Worm (Caenorhabditis elegans): Measurements from ENCODE around the gene dsc-4.

The dsc-4 gene

DNA sequence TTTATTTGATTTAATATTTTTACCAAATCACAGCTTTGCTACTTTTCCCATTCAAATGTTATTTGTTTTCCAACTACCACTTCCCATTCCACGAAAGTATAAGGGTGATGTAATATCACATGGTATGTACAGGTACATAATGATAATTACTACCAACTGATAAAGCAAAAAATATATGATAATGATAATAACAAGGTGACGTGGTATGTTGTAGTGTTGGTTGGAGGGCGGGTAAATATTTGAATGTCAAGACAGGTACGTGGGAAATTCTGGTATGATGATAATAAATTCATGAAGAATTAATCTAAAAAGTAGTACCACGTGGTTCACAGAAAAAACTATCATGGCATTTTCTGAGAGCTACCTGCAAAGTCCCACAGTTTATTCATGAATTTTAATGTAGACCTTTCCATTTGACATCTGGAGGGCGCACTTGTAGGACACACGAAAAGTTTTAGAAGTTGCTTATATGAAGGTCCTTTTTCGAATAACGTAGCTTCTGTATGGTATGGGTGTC lies 28.4 kb downstream of the dsc-4 start:
- TF ChIP-seq nhr-129 (tag; optimal IDR thresholded peaks at IDR 0.05) (no peak), Y55F3AM.14 (GFP tag; optimal IDR thresholded peaks at IDR 0.05) (peak; percentile 47), crh-2 (tag; optimal IDR thresholded peaks at IDR 0.05) (peak; percentile 90), mbf-1 (tag; optimal IDR thresholded peaks at IDR 0.05) (no peak), ZK546.5 (tag; optimal IDR thresholded peaks at IDR 0.05) (no peak), sma-9 (GFP tag; optimal IDR thresholded peaks at IDR 0.05) (peak; percentile 50), sma-9 (tag; optimal IDR thresholded peaks at IDR 0.05) (no peak), nhr-12 (tag; optimal IDR thresholded peaks at IDR 0.05) (no peak), mab-5 (tag; optimal IDR thresholded peaks at IDR 0.05) (no peak), elt-1 (tag; optimal IDR thresholded peaks at IDR 0.05) (no peak), nhr-23 (tag; optimal IDR thresholded peaks at IDR 0.05) (no peak), ceh-82 (tag; optimal IDR thresholded peaks at IDR 0.05) (no peak), gmeb-1 (tag; optimal IDR thresholded peaks at IDR 0.05) (peak; percentile 67), nhr-25 (tag; optimal IDR thresholded peaks at IDR 0.05) (no peak), sem-4 (tag; optimal IDR thresholded peaks at IDR 0.05) (no peak), aly-2 (tag; optimal IDR thresholded peaks at IDR 0.05) (no peak), F13H6.1 (tag; optimal IDR thresholded peaks at IDR 0.05) (peak; percentile 6), ama-1 (optimal IDR thresholded peaks at IDR 0.05) (peak; percentile 13), lin-13 (GFP tag; optimal IDR thresholded peaks at IDR 0.05) (no peak), fos-1 (tag; optimal IDR thresholded peaks at IDR 0.05) (peak; percentile 80), skn-1 (tag; optimal IDR thresholded peaks at IDR 0.05) (peak; percentile 87), egl-27 (tag; optimal IDR thresholded peaks at IDR 0.05) (no peak), peb-1 (tag; optimal IDR thresholded peaks at IDR 0.05) (no peak), elt-3 (tag; optimal IDR thresholded peaks at IDR 0.05) (no peak), blmp-1 (tag; optimal IDR thresholded peaks at IDR 0.05; ENCODE audit: insufficient read depth) (peak; percentile 18), ztf-4 (tag; optimal IDR thresholded peaks at IDR 0.05) (no peak), C34F6.9 (tag; optimal IDR thresholded peaks at IDR 0.05) (no peak), zag-1 (tag; optimal IDR thresholded peaks at IDR 0.05) (no peak), lin-11 (tag; optimal IDR thresholded peaks at IDR 0.05) (no peak), nhr-6 (tag; optimal IDR thresholded peaks at IDR 0.05) (no peak), sma-3 (GFP tag; optimal IDR thresholded peaks at IDR 0.05) (peak; percentile 56), nhr-77 (tag; optimal IDR thresholded peaks at IDR 0.05) (no peak), nhr-237 (tag; optimal IDR thresholded peaks at IDR 0.05) (no peak), nhr-21 (tag; optimal IDR thresholded peaks at IDR 0.05) (peak; percentile 3), nhr-11 (tag; optimal IDR thresholded peaks at IDR 0.05) (no peak), unc-62 (GFP tag; optimal IDR thresholded peaks at IDR 0.05) (no peak), alr-1 (tag; optimal IDR thresholded peaks at IDR 0.05) (no peak), snpc-4 (tag; optimal IDR thresholded peaks at IDR 0.05) (no peak), nhr-10 (tag; optimal IDR thresholded peaks at IDR 0.05) (no peak), unc-39 (tag; optimal IDR thresholded peaks at IDR 0.05) (no peak), ztf-1 (GFP tag; conservative IDR thresholded peaks at IDR 0.05) (no peak), lsy-2 (tag; optimal IDR thresholded peaks at IDR 0.05) (peak in 1 of 2 experiments; percentile 43), ztf-11 (tag; optimal IDR thresholded peaks at IDR 0.05) (no peak), dmd-4 (tag; optimal IDR thresholded peaks at IDR 0.05) (no peak), unc-55 (GFP tag; optimal IDR thresholded peaks at IDR 0.05) (no peak), R02D3.7 (tag; optimal IDR thresholded peaks at IDR 0.05) (no peak)

DNA sequence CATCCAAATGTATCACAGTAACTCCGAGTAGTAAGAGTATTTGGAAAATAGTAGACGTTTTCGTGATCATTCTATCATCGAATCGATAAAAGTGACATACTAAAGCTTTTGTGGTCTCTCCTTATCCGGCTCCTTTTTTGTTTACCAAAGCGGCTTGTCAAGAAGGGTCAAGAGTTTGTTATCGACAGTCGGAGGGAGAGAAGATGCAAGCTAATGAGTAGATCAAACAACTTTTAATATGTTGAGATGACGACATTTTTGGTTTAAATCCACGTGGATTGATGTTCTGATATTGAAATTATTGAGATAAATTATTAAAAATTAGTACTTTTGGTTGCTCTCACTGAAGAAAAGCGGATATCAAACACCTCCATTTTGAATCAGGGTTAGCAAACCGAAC lies 29.0 kb downstream of the dsc-4 start, which contains the start of gene T21D12.7:
Gene T21D12.7 (minus strand): TSS at position 101 of the 400 bp plus-strand sequence.
- TF ChIP-seq unc-39 (tag; optimal IDR thresholded peaks at IDR 0.05) (no peak), skn-1 (tag; optimal IDR thresholded peaks at IDR 0.05) (no peak), elt-3 (tag; optimal IDR thresholded peaks at IDR 0.05) (no peak), sma-9 (GFP tag; optimal IDR thresholded peaks at IDR 0.05) (no peak), sma-9 (tag; optimal IDR thresholded peaks at IDR 0.05) (no peak)
